ENCODE assay signal across 1 fruit fly cellular context in genomic region chr3L:4363887-4364794, dm6.
TF ChIP-seq lines count a peak whose summit lies in the region.

Cip4 (minus strand) TSS chr3L:4364102.
mRpS6 (plus strand) TSS chr3L:4364550.

TF ChIP-seq in whole organism, embryonic, 481 proteins besides CTCF, POLR2A, EP300 and RAD21 (continued from another document and continues in another):
- peak; percentile 38; the same call in 1 of the 3 replicates for TF ChIP-seq CG17361 (GFP tag; IDR thresholded peaks at IDR 0.05; lab: Robert Waterston, UW)
- no peak for TF ChIP-seq sd (tag; optimal IDR thresholded peaks at IDR 0.05; lab: Kevin White, UChicago)
- peak; percentile 28 for TF ChIP-seq dm (GFP tag; optimal IDR thresholded peaks at IDR 0.05; lab: Kevin White, UChicago)
- peak; percentile 64 for TF ChIP-seq CG32772 (GFP tag; IDR thresholded peaks at IDR 0.05; lab: Robert Waterston, UW)
- TF ChIP-seq pb (GFP tag; optimal IDR thresholded peaks at IDR 0.05; lab: Kevin White, UChicago) = no peak
- TF ChIP-seq CG4360 (GFP tag; IDR thresholded peaks at IDR 0.05; lab: Robert Waterston, UW) = no peak
- TF ChIP-seq nmo (GFP tag; optimal IDR thresholded peaks at IDR 0.05; lab: Kevin White, UChicago) = peak; percentile 91
- 0 out of 2 replicates have a peak, but pooled peaks have one; percentile 30 for TF ChIP-seq CG4404 (GFP tag; IDR thresholded peaks at IDR 0.05; lab: Robert Waterston, UW)
- peak; percentile 53 for TF ChIP-seq CG7987 (GFP tag; optimal IDR thresholded peaks at IDR 0.05; lab: Kevin White, UChicago)
- no peak for TF ChIP-seq crol (GFP tag; IDR thresholded peaks at IDR 0.05; lab: Robert Waterston, UW)
- 0 out of 2 replicates have a peak, but pooled peaks have one; percentile 23 for TF ChIP-seq CG17612 (GFP tag; IDR thresholded peaks at IDR 0.05; lab: Robert Waterston, UW)
- peak; percentile 63 for TF ChIP-seq gsb-n (tag; optimal IDR thresholded peaks at IDR 0.05; lab: Kevin White, UChicago)
- peak; percentile 92 for TF ChIP-seq CG12391 (tag; optimal IDR thresholded peaks at IDR 0.05; lab: Kevin White, UChicago)
- TF ChIP-seq D (optimal IDR thresholded peaks at IDR 0.05; lab: Kevin White, UChicago) = no peak
- no peak for TF ChIP-seq D (GFP tag; optimal IDR thresholded peaks at IDR 0.05; lab: Kevin White, UChicago)
- TF ChIP-seq zfh1 (GFP tag; IDR thresholded peaks at IDR 0.05; lab: Robert Waterston, UW) = peak; percentile 76
- TF ChIP-seq CG7839 (tag; optimal IDR thresholded peaks at IDR 0.05; lab: Kevin White, UChicago) = peak; percentile 88
- TF ChIP-seq Neu2 (GFP tag; optimal IDR thresholded peaks at IDR 0.05; lab: Kevin White, UChicago; ENCODE audit: borderline replicate concordance) = no peak
- TF ChIP-seq shn (GFP tag; optimal IDR thresholded peaks at IDR 0.05; lab: Kevin White, UChicago) = peak; percentile 18
- TF ChIP-seq stwl (tag; optimal IDR thresholded peaks at IDR 0.05; lab: Kevin White, UChicago) = peak; percentile 39
- no peak for TF ChIP-seq CG18764 (GFP tag; optimal IDR thresholded peaks at IDR 0.05; lab: Kevin White, UChicago)
- peak; percentile 20 for TF ChIP-seq wek (GFP tag; optimal IDR thresholded peaks at IDR 0.05; lab: Kevin White, UChicago)
- TF ChIP-seq jigr1 (GFP tag; IDR thresholded peaks at IDR 0.05; lab: Robert Waterston, UW) = peak; percentile 53; the same call in 1 of the 3 replicates
- TF ChIP-seq Ada2b (GFP tag; IDR thresholded peaks at IDR 0.05; lab: Robert Waterston, UW) = peak; percentile 47
- peak; percentile 42 for TF ChIP-seq CG12769 (tag; optimal IDR thresholded peaks at IDR 0.05; lab: Kevin White, UChicago)
- TF ChIP-seq lab (GFP tag; optimal IDR thresholded peaks at IDR 0.05; lab: Kevin White, UChicago) = peak; percentile 35
- TF ChIP-seq CG13894 (tag; optimal IDR thresholded peaks at IDR 0.05; lab: Kevin White, UChicago) = no peak
- TF ChIP-seq corto (GFP tag; optimal IDR thresholded peaks at IDR 0.05; lab: Kevin White, UChicago) = peak; percentile 47
- TF ChIP-seq grau (tag; optimal IDR thresholded peaks at IDR 0.05; lab: Kevin White, UChicago) = peak; percentile 86
- no peak for TF ChIP-seq her (GFP tag; optimal IDR thresholded peaks at IDR 0.05; lab: Kevin White, UChicago)
- no peak for TF ChIP-seq CrebB (tag; optimal IDR thresholded peaks at IDR 0.05; lab: Kevin White, UChicago)
- peak; percentile 54 for TF ChIP-seq pita (GFP tag; optimal IDR thresholded peaks at IDR 0.05; lab: Kevin White, UChicago)
- peak; percentile 81 for TF ChIP-seq CG7556 (GFP tag; optimal IDR thresholded peaks at IDR 0.05; lab: Kevin White, UChicago)
- no peak for TF ChIP-seq CG16863 (GFP tag; optimal IDR thresholded peaks at IDR 0.05; lab: Kevin White, UChicago)
- TF ChIP-seq CHES-1-like (GFP tag; optimal IDR thresholded peaks at IDR 0.05; lab: Kevin White, UChicago) = peak; percentile 16
- TF ChIP-seq PHDP (tag; optimal IDR thresholded peaks at IDR 0.05; lab: Kevin White, UChicago) = peak; percentile 84
- TF ChIP-seq CG9609 (GFP tag; optimal IDR thresholded peaks at IDR 0.05; lab: Kevin White, UChicago) = no peak
- peak; percentile 79 for TF ChIP-seq CG9797 (GFP tag; optimal IDR thresholded peaks at IDR 0.05; lab: Kevin White, UChicago)
- no peak for TF ChIP-seq ham (GFP tag; IDR thresholded peaks at IDR 0.05; lab: Robert Waterston, UW)
- TF ChIP-seq CG18476 (GFP tag; optimal IDR thresholded peaks at IDR 0.05; lab: Kevin White, UChicago) = no peak
- no peak for TF ChIP-seq TFAM (GFP tag; optimal IDR thresholded peaks at IDR 0.05; lab: Kevin White, UChicago)
- no peak for TF ChIP-seq dan (GFP tag; IDR thresholded peaks at IDR 0.05; lab: Robert Waterston, UW)
- TF ChIP-seq kni (GFP tag; optimal IDR thresholded peaks at IDR 0.05; lab: Kevin White, UChicago) = no peak
- TF ChIP-seq fu2 (GFP tag; optimal IDR thresholded peaks at IDR 0.05; lab: Kevin White, UChicago) = peak; percentile 10
- TF ChIP-seq usp (GFP tag; optimal IDR thresholded peaks at IDR 0.05; lab: Kevin White, UChicago) = no peak
- TF ChIP-seq ase (GFP tag; IDR thresholded peaks at IDR 0.05; lab: Robert Waterston, UW) = peak; percentile 61; the same call in 2 of the 3 replicates
- peak; percentile 84 for TF ChIP-seq sens-2 (GFP tag; IDR thresholded peaks at IDR 0.05; lab: Robert Waterston, UW)
- 0 out of 3 replicates have a peak, but pooled peaks have one; percentile 31 for TF ChIP-seq CG2199 (GFP tag; IDR thresholded peaks at IDR 0.05; lab: Robert Waterston, UW)
- TF ChIP-seq aop (GFP tag; IDR thresholded peaks at IDR 0.05; lab: Robert Waterston, UW) = peak; percentile 75; the same call in 1 of the 2 replicates
- TF ChIP-seq CG1832 (GFP tag; optimal IDR thresholded peaks at IDR 0.05; lab: Kevin White, UChicago) = no peak
- peak; percentile 37 for TF ChIP-seq cwo (GFP tag; optimal IDR thresholded peaks at IDR 0.05; lab: Kevin White, UChicago)
- TF ChIP-seq CG34224 (GFP tag; IDR thresholded peaks at IDR 0.05; lab: Robert Waterston, UW; ENCODE audit: partially characterized antibody) = no peak; the same call in 2 of the 3 replicates
- peak; percentile 56 for TF ChIP-seq Bteb2 (GFP tag; optimal IDR thresholded peaks at IDR 0.05; lab: Kevin White, UChicago)
- peak; percentile 89 for TF ChIP-seq Med (GFP tag; lab: Kevin White, UChicago)
- TF ChIP-seq Rx (GFP tag; IDR thresholded peaks at IDR 0.05; lab: Robert Waterston, UW) = peak; percentile 64
- TF ChIP-seq CG34376 (GFP tag; optimal IDR thresholded peaks at IDR 0.05; lab: Kevin White, UChicago) = peak; percentile 47
- peak; percentile 90 for TF ChIP-seq CG10366 (GFP tag; IDR thresholded peaks at IDR 0.05; lab: Robert Waterston, UW)
- TF ChIP-seq CG13424 (tag; optimal IDR thresholded peaks at IDR 0.05; lab: Kevin White, UChicago) = peak; percentile 84
- no peak for TF ChIP-seq kah (GFP tag; optimal IDR thresholded peaks at IDR 0.05; lab: Kevin White, UChicago)
- peak; percentile 49 for TF ChIP-seq CG13287 (GFP tag; IDR thresholded peaks at IDR 0.05; lab: Robert Waterston, UW; ENCODE audit: partially characterized antibody)
- TF ChIP-seq hkb (optimal IDR thresholded peaks at IDR 0.05; lab: Kevin White, UChicago) = no peak
- peak; percentile 79 for TF ChIP-seq hkb (GFP tag; IDR thresholded peaks at IDR 0.05; lab: Robert Waterston, UW)
- no peak for TF ChIP-seq nau (GFP tag; optimal IDR thresholded peaks at IDR 0.05; lab: Kevin White, UChicago)
- no peak for TF ChIP-seq Hr39 (optimal IDR thresholded peaks at IDR 0.05; lab: Kevin White, UChicago)
- TF ChIP-seq ro (GFP tag; IDR thresholded peaks at IDR 0.05; lab: Robert Waterston, UW) = peak; percentile 29; the same call in 1 of the 2 replicates
- peak; percentile 69 for TF ChIP-seq ATbp (GFP tag; optimal IDR thresholded peaks at IDR 0.05; lab: Kevin White, UChicago)
- TF ChIP-seq Dp (GFP tag; optimal IDR thresholded peaks at IDR 0.05; lab: Kevin White, UChicago) = peak; percentile 33
- peak; percentile 61; the same call in 1 of the 2 replicates for TF ChIP-seq CG43689 (GFP tag; IDR thresholded peaks at IDR 0.05; lab: Robert Waterston, UW)
- no peak for TF ChIP-seq GATAe (GFP tag; conservative IDR thresholded peaks at IDR 0.05; lab: Robert Waterston, UW)
- no peak for TF ChIP-seq Dref (GFP tag; IDR thresholded peaks at IDR 0.05; lab: Robert Waterston, UW)
- peak; percentile 63; the same call in 2 of the 3 replicates for TF ChIP-seq Optix (GFP tag; IDR thresholded peaks at IDR 0.05; lab: Robert Waterston, UW)
- TF ChIP-seq gsb (GFP tag; IDR thresholded peaks at IDR 0.05; lab: Robert Waterston, UW) = no peak
- TF ChIP-seq chn (GFP tag; optimal IDR thresholded peaks at IDR 0.05; lab: Kevin White, UChicago) = peak; percentile 56
- peak; percentile 57 for TF ChIP-seq ssp (GFP tag; IDR thresholded peaks at IDR 0.05; lab: Robert Waterston, UW)
- peak; percentile 76 for TF ChIP-seq CG3726 (GFP tag; IDR thresholded peaks at IDR 0.05; lab: Robert Waterston, UW)
- TF ChIP-seq zfh2 (GFP tag; optimal IDR thresholded peaks at IDR 0.05; lab: Kevin White, UChicago) = peak; percentile 56
- TF ChIP-seq caup (GFP tag; optimal IDR thresholded peaks at IDR 0.05; lab: Kevin White, UChicago; ENCODE audit: severe bottlenecking) = peak; percentile 74
- 0 out of 2 replicates have a peak, but pooled peaks have one; percentile 54 for TF ChIP-seq Awh (GFP tag; IDR thresholded peaks at IDR 0.05; lab: Robert Waterston, UW)
- TF ChIP-seq C15 (GFP tag; IDR thresholded peaks at IDR 0.05; lab: Robert Waterston, UW) = 0 out of 3 replicates have a peak, but pooled peaks have one; percentile 55
- TF ChIP-seq CG11456 (GFP tag; IDR thresholded peaks at IDR 0.05; lab: Robert Waterston, UW) = peak; percentile 85
- TF ChIP-seq CG10267 (tag; optimal IDR thresholded peaks at IDR 0.05; lab: Kevin White, UChicago) = peak; percentile 78
- TF ChIP-seq esg (GFP tag; conservative IDR thresholded peaks at IDR 0.05; lab: Robert Waterston, UW) = peak; percentile 87
- TF ChIP-seq CG5180 (GFP tag; optimal IDR thresholded peaks at IDR 0.05; lab: Kevin White, UChicago) = no peak
- TF ChIP-seq Hr51 (GFP tag; optimal IDR thresholded peaks at IDR 0.05; lab: Kevin White, UChicago) = peak; percentile 52 to 84
- TF ChIP-seq Eip74EF (GFP tag; optimal IDR thresholded peaks at IDR 0.05; lab: Kevin White, UChicago) = no peak
- TF ChIP-seq pnt (GFP tag; optimal IDR thresholded peaks at IDR 0.05; lab: Kevin White, UChicago) = no peak
- no peak for TF ChIP-seq luna (GFP tag; optimal IDR thresholded peaks at IDR 0.05; lab: Kevin White, UChicago)
- TF ChIP-seq Side (GFP tag; optimal IDR thresholded peaks at IDR 0.05; lab: Kevin White, UChicago) = no peak
- TF ChIP-seq Kr (GFP tag; optimal IDR thresholded peaks at IDR 0.05; lab: Kevin White, UChicago) = peak; percentile 89
- no peak for TF ChIP-seq mam (GFP tag; optimal IDR thresholded peaks at IDR 0.05; lab: Kevin White, UChicago)
- TF ChIP-seq Myb (GFP tag; optimal IDR thresholded peaks at IDR 0.05; lab: Kevin White, UChicago) = no peak
- peak; percentile 81 for TF ChIP-seq CG42726 (GFP tag; IDR thresholded peaks at IDR 0.05; lab: Robert Waterston, UW; ENCODE audit: partially characterized antibody)
- TF ChIP-seq unpg (GFP tag; optimal IDR thresholded peaks at IDR 0.05; lab: Kevin White, UChicago) = peak; percentile 86
- peak; percentile 78 for TF ChIP-seq CG12942 (GFP tag; optimal IDR thresholded peaks at IDR 0.05; lab: Kevin White, UChicago)
- TF ChIP-seq gcm2 (GFP tag; optimal IDR thresholded peaks at IDR 0.05; lab: Kevin White, UChicago) = peak; percentile 1
- peak in 1 of 2 experiments; percentile 85 for TF ChIP-seq bsh (GFP tag; optimal IDR thresholded peaks at IDR 0.05; lab: Kevin White, UChicago)
- peak; percentile 87 for TF ChIP-seq CG13775 (GFP tag; optimal IDR thresholded peaks at IDR 0.05; lab: Kevin White, UChicago)
- TF ChIP-seq z (GFP tag; IDR thresholded peaks at IDR 0.05; lab: Robert Waterston, UW) = no peak; the same call in 2 of the 3 replicates
- TF ChIP-seq CG14860 (GFP tag; IDR thresholded peaks at IDR 0.05; lab: Robert Waterston, UW; ENCODE audit: partially characterized antibody) = no peak
- peak; percentile 69 for TF ChIP-seq trh (GFP tag; optimal IDR thresholded peaks at IDR 0.05; lab: Kevin White, UChicago)
- TF ChIP-seq Hmx (GFP tag; optimal IDR thresholded peaks at IDR 0.05; lab: Kevin White, UChicago) = no peak
- TF ChIP-seq exex (tag; optimal IDR thresholded peaks at IDR 0.05; lab: Kevin White, UChicago) = peak; percentile 45
- TF ChIP-seq Six4 (GFP tag; optimal IDR thresholded peaks at IDR 0.05; lab: Kevin White, UChicago) = peak; percentile 61
- peak; percentile 95 for TF ChIP-seq CG9932 (GFP tag; IDR thresholded peaks at IDR 0.05; lab: Robert Waterston, UW)
- TF ChIP-seq ac (GFP tag; optimal IDR thresholded peaks at IDR 0.05; lab: Kevin White, UChicago) = peak; percentile 28
- peak; percentile 40 for TF ChIP-seq slp2 (GFP tag; optimal IDR thresholded peaks at IDR 0.05; lab: Kevin White, UChicago)
- peak; percentile 77 for TF ChIP-seq Oaz (GFP tag; IDR thresholded peaks at IDR 0.05; lab: Robert Waterston, UW)
- TF ChIP-seq CG3163 (GFP tag; optimal IDR thresholded peaks at IDR 0.05; lab: Kevin White, UChicago) = no peak
- peak; percentile 52 for TF ChIP-seq CG17568 (GFP tag; optimal IDR thresholded peaks at IDR 0.05; lab: Kevin White, UChicago)
- TF ChIP-seq ftz-f1 (GFP tag; optimal IDR thresholded peaks at IDR 0.05; lab: Kevin White, UChicago) = no peak
- TF ChIP-seq bowl (GFP tag; IDR thresholded peaks at IDR 0.05; lab: Robert Waterston, UW) = peak; percentile 65; the same call in 1 of the 2 replicates
- TF ChIP-seq ken (GFP tag; IDR thresholded peaks at IDR 0.05; lab: Robert Waterston, UW) = peak; percentile 84
- no peak; the same call in 1 of the 2 replicates for TF ChIP-seq Gsc (GFP tag; IDR thresholded peaks at IDR 0.05; lab: Robert Waterston, UW)
- TF ChIP-seq CG4424 (GFP tag; optimal IDR thresholded peaks at IDR 0.05; lab: Kevin White, UChicago) = peak; percentile 70
- TF ChIP-seq CG33213 (GFP tag; optimal IDR thresholded peaks at IDR 0.05; lab: Kevin White, UChicago) = peak; percentile 23
- no peak for TF ChIP-seq CG6254 (GFP tag; optimal IDR thresholded peaks at IDR 0.05; lab: Kevin White, UChicago)
- peak; percentile 19 for TF ChIP-seq jing (GFP tag; optimal IDR thresholded peaks at IDR 0.05; lab: Kevin White, UChicago)
- peak; percentile 93 for TF ChIP-seq CG14014 (GFP tag; IDR thresholded peaks at IDR 0.05; lab: Robert Waterston, UW)
- TF ChIP-seq MESR4 (GFP tag; optimal IDR thresholded peaks at IDR 0.05; lab: Kevin White, UChicago) = peak; percentile 57
- TF ChIP-seq NK7.1 (GFP tag; optimal IDR thresholded peaks at IDR 0.05; lab: Kevin White, UChicago) = no peak
- peak; percentile 51; the same call in 1 of the 2 replicates for TF ChIP-seq lmd (GFP tag; IDR thresholded peaks at IDR 0.05; lab: Robert Waterston, UW)
- TF ChIP-seq pan (optimal IDR thresholded peaks at IDR 0.05; lab: Kevin White, UChicago) = no peak
- TF ChIP-seq pan (GFP tag; optimal IDR thresholded peaks at IDR 0.05 in 1 of 2, IDR thresholded peaks at IDR 0.05 in 1 of 2) = peak in 1 of 2 experiments; percentile 77
- peak; percentile 48; the same call in 1 of the 2 replicates for TF ChIP-seq tna (GFP tag; IDR thresholded peaks at IDR 0.05; lab: Robert Waterston, UW; ENCODE audit: partially characterized antibody)
- TF ChIP-seq CG13624 (GFP tag; optimal IDR thresholded peaks at IDR 0.05; lab: Kevin White, UChicago) = peak; percentile 18
- no peak for TF ChIP-seq sim (GFP tag; IDR thresholded peaks at IDR 0.05; lab: Robert Waterston, UW)
- no peak for TF ChIP-seq Tbp (GFP tag; optimal IDR thresholded peaks at IDR 0.05; lab: Kevin White, UChicago)
- TF ChIP-seq wor (GFP tag; IDR thresholded peaks at IDR 0.05; lab: Robert Waterston, UW) = peak; percentile 61
- peak; percentile 61 for TF ChIP-seq ems (GFP tag; optimal IDR thresholded peaks at IDR 0.05; lab: Kevin White, UChicago)
- peak; percentile 79; the same call in 2 of the 3 replicates for TF ChIP-seq otp (GFP tag; IDR thresholded peaks at IDR 0.05; lab: Robert Waterston, UW)
